Worm (Caenorhabditis elegans): Measurements from ENCODE around the gene F20D6.5.

- TF ChIP-seq unc-39 (tag; optimal IDR thresholded peaks at IDR 0.05) (no peak), T26A8.4 (GFP tag; IDR thresholded peaks at IDR 0.05) (no peak), ceh-28 (tag; optimal IDR thresholded peaks at IDR 0.05) (no peak), aly-2 (tag; optimal IDR thresholded peaks at IDR 0.05) (no peak), daf-12 (tag; optimal IDR thresholded peaks at IDR 0.05) (no peak), aha-1 (tag) (no peak), snpc-4 (tag; optimal IDR thresholded peaks at IDR 0.05) (no peak)
Observed at ce11 chrV:8114542-8114941, 47.2 kb upstream of the F20D6.5 start.
